Fruit fly (Drosophila melanogaster) whole organism, embryonic: ENCODE measurements around the gene tho2.

Experiments
- Atf3 ChIP-seq: fragments of 200-800 bp; sonication (Bioruptor generic); optimal IDR thresholded peaks from 3 replicates; lab custom pipeline; 2016; ENCODE audit warnings: missing biosample characterization, missing genetic modification characterization
- B-H1 ChIP-seq: fragments of 200-800 bp; sonication (Bioruptor generic); IDR thresholded peaks from 3 replicates; pipeline ENCODE4 v1.3.6; 2022; ENCODE audit warnings: missing biosample characterization, missing genetic modification characterization
- CG10267 ChIP-seq: fragments of 200-800 bp; sonication (Bioruptor generic); optimal IDR thresholded peaks from 2 replicates; lab custom pipeline; 2018; ENCODE audit warnings: missing biosample characterization, mild to moderate bottlenecking, missing genetic modification characterization, moderate library complexity
- CG10462 ChIP-seq: fragments of 200-800 bp; sonication (Bioruptor generic); optimal IDR thresholded peaks from 2 replicates; lab custom pipeline; 2016; ENCODE audit warnings: missing biosample characterization, missing genetic modification characterization
- CG11085 ChIP-seq: fragments of 200-800 bp; sonication (Bioruptor generic); IDR thresholded peaks from 2 replicates; pipeline ENCODE4 v1.3.6; 2022; ENCODE audit warnings: missing biosample characterization, missing genetic modification characterization
- CG11560 ChIP-seq: fragments of 200-800 bp; sonication (Bioruptor generic); IDR thresholded peaks from 3 replicates; pipeline ENCODE4 v1.3.6; 2022; ENCODE audit warnings: missing biosample characterization, missing genetic modification characterization
- CG11723 ChIP-seq: fragments of 200-800 bp; sonication (Bioruptor generic); optimal IDR thresholded peaks from 2 replicates; lab custom pipeline; 2017; ENCODE audit warnings: missing biosample characterization, mild to moderate bottlenecking, missing genetic modification characterization
- CG12071 ChIP-seq: fragments of 200-800 bp; sonication (Bioruptor generic); optimal IDR thresholded peaks from 3 replicates; lab custom pipeline; 2018; ENCODE audit warnings: missing biosample characterization, mild to moderate bottlenecking, missing genetic modification characterization
- CG13287 ChIP-seq: fragments of 200-800 bp; sonication (Bioruptor generic); IDR thresholded peaks from 2 replicates; pipeline ENCODE4 v1.3.6; 2022; ENCODE audit warnings: missing biosample characterization, missing genetic modification characterization; ENCODE audit not compliant: partially characterized antibody
- CG14860 ChIP-seq: fragments of 200-800 bp; sonication (Bioruptor generic); IDR thresholded peaks from 3 replicates; pipeline ENCODE4 v1.3.6; 2022; ENCODE audit warnings: missing biosample characterization, missing genetic modification characterization; ENCODE audit not compliant: partially characterized antibody
- CG15514 ChIP-seq: fragments of 200-800 bp; sonication (Bioruptor generic); optimal IDR thresholded peaks from 3 replicates; lab custom pipeline; 2017; ENCODE audit warnings: missing biosample characterization, missing genetic modification characterization, mild to moderate bottlenecking, moderate library complexity, missing genetic modification reagents
- CG16813 ChIP-seq: fragments of 200-800 bp; sonication (Bioruptor generic); IDR thresholded peaks from 3 replicates; pipeline ENCODE4 v1.3.6; 2022; ENCODE audit warnings: missing biosample characterization, missing genetic modification characterization; ENCODE audit not compliant: partially characterized antibody
- CG33557 ChIP-seq: fragments of 200-800 bp; sonication (Bioruptor generic); optimal IDR thresholded peaks from 2 replicates; lab custom pipeline; 2019; ENCODE audit warnings: missing biosample characterization, mild to moderate bottlenecking, missing genetic modification characterization, moderate library complexity
- CG42726 ChIP-seq: fragments of 200-800 bp; sonication (Bioruptor generic); IDR thresholded peaks from 2 replicates; pipeline ENCODE4 v1.3.6; 2022; ENCODE audit warnings: missing biosample characterization, missing genetic modification characterization; ENCODE audit not compliant: partially characterized antibody
- CG4404 ChIP-seq: fragments of 200-800 bp; sonication (Bioruptor generic); IDR thresholded peaks from 2 replicates; pipeline ENCODE4 v1.3.6; 2022; ENCODE audit warnings: missing biosample characterization, missing genetic modification characterization
- CG4617 ChIP-seq: fragments of 200-800 bp; sonication (Bioruptor generic); optimal IDR thresholded peaks from 3 replicates; lab custom pipeline; 2016; ENCODE audit warnings: missing biosample characterization, missing genetic modification characterization, borderline replicate concordance
- CG6791 ChIP-seq: fragments of 200-800 bp; sonication (Bioruptor generic); IDR thresholded peaks from 3 replicates; pipeline ENCODE4 v1.3.6; 2022; ENCODE audit warnings: missing biosample characterization, missing genetic modification characterization; ENCODE audit not compliant: partially characterized antibody
- CG7357 ChIP-seq: fragments of 200-800 bp; sonication (Bioruptor generic); IDR thresholded peaks from 3 replicates; pipeline ENCODE4 v1.3.6; 2022; ENCODE audit warnings: missing biosample characterization, missing genetic modification characterization
- CG8359 ChIP-seq: fragments of 200-800 bp; sonication (Bioruptor generic); optimal IDR thresholded peaks from 2 replicates; lab custom pipeline; 2017; ENCODE audit warnings: missing biosample characterization, mild to moderate bottlenecking, missing genetic modification characterization, borderline replicate concordance
- CG8388 ChIP-seq: fragments of 200-800 bp; sonication (Bioruptor generic); optimal IDR thresholded peaks from 2 replicates; lab custom pipeline; 2019; ENCODE audit warnings: missing biosample characterization, mild to moderate bottlenecking, missing genetic modification characterization, moderate library complexity
- CG9727 ChIP-seq: fragments of 200-800 bp; sonication (Bioruptor generic); optimal IDR thresholded peaks from 3 replicates; lab custom pipeline; 2017; ENCODE audit warnings: missing biosample characterization, mild to moderate bottlenecking, missing genetic modification characterization
- Chrac-16 ChIP-seq: fragments of 200-800 bp; sonication (Bioruptor generic); optimal IDR thresholded peaks from 3 replicates; lab custom pipeline; 2016; ENCODE audit warnings: missing biosample characterization, missing genetic modification characterization
- Drgx ChIP-seq: fragments of 200-800 bp; sonication (Bioruptor generic); IDR thresholded peaks from 2 replicates; pipeline ENCODE4 v1.3.6; 2022; ENCODE audit warnings: missing biosample characterization, missing genetic modification characterization
- Eip74EF ChIP-seq, 2 experiments: fragments of 200-800 bp in 1 of 2; fragments of >200 bp in 1 of 2; sonication (Bioruptor generic) in 1 of 2; optimal IDR thresholded peaks; 2 replicates each; lab custom pipeline; 2017 to 2019; ENCODE audit warnings: missing biosample characterization in 2 of 2, missing genetic modification characterization in 2 of 2, mild to moderate bottlenecking in 1 of 2, moderate library complexity in 1 of 2
- Ets65A ChIP-seq: fragments of 200-800 bp; sonication (Bioruptor generic); peaks from one replicate; lab custom pipeline; 2016; ENCODE audit warnings: missing biosample characterization, missing genetic modification characterization
- Fer1 ChIP-seq: fragments of 200-800 bp; sonication (Bioruptor generic); optimal IDR thresholded peaks from 2 replicates; lab custom pipeline; 2017; ENCODE audit warnings: missing biosample characterization, mild to moderate bottlenecking, missing genetic modification characterization
- GATAe ChIP-seq: fragments of 200-800 bp; sonication (Bioruptor generic); conservative IDR thresholded peaks from 2 replicates; pipeline ENCODE4 v1.3.6; 2022; ENCODE audit warnings: missing biosample characterization, missing genetic modification characterization
- Hr3 ChIP-seq: fragments of 200-800 bp; sonication (Bioruptor generic); optimal IDR thresholded peaks from 3 replicates; lab custom pipeline; 2016; ENCODE audit warnings: missing biosample characterization, missing genetic modification characterization
- Pdp1 ChIP-seq, 2 experiments: fragments of 200-800 bp; sonication (Bioruptor generic); optimal IDR thresholded peaks; 3 replicates each; lab custom pipeline; 2016; ENCODE audit warnings: missing biosample characterization in 2 of 2, missing genetic modification characterization in 2 of 2, mild to moderate bottlenecking in 1 of 2, moderate library complexity in 1 of 2
- Trl ChIP-seq, 3 experiments: fragments of >200 bp in 2 of 3; fragments of 200-800 bp in 1 of 3; sonication (Bioruptor generic) in 1 of 3; optimal IDR thresholded peaks; 2 replicates in 1 of 3; 3 replicates in 2 of 3; lab custom pipeline; 2016 to 2017; ENCODE audit warnings: missing biosample characterization in 1 of 3, missing genetic modification characterization in 1 of 3
- chinmo ChIP-seq: fragments of 200-800 bp; sonication (Bioruptor generic); IDR thresholded peaks from 4 replicates; pipeline ENCODE4 v1.3.6; 2022; ENCODE audit warnings: missing biosample characterization, missing genetic modification characterization; ENCODE audit not compliant: partially characterized antibody
- crc ChIP-seq: fragments of 200-800 bp; sonication (Bioruptor generic); optimal IDR thresholded peaks from 2 replicates; lab custom pipeline; 2016; ENCODE audit warnings: missing biosample characterization, missing genetic modification characterization
- croc ChIP-seq: fragments of 200-800 bp; sonication (Bioruptor generic); conservative IDR thresholded peaks from 3 replicates; pipeline ENCODE4 v1.3.6; 2022; ENCODE audit warnings: missing biosample characterization, missing genetic modification characterization
- dm ChIP-seq: fragments of 200-800 bp; sonication (Bioruptor generic); optimal IDR thresholded peaks from 3 replicates; lab custom pipeline; 2016; ENCODE audit warnings: missing biosample characterization, missing genetic modification characterization
- en ChIP-seq: fragments of 200-800 bp; sonication (Bioruptor generic); optimal IDR thresholded peaks from 2 replicates; lab custom pipeline; 2016; ENCODE audit warnings: missing biosample characterization, missing genetic modification characterization
- gce ChIP-seq: fragments of 200-800 bp; sonication (Bioruptor generic); IDR thresholded peaks from 3 replicates; pipeline ENCODE4 v1.3.6; 2022; ENCODE audit warnings: missing biosample characterization, missing genetic modification characterization
- grn ChIP-seq: fragments of 200-800 bp; sonication (Bioruptor generic); optimal IDR thresholded peaks from 3 replicates; lab custom pipeline; 2017; ENCODE audit warnings: missing biosample characterization, missing genetic modification characterization
- gsb-n ChIP-seq: fragments of 200-800 bp; sonication (Bioruptor generic); optimal IDR thresholded peaks from 3 replicates; lab custom pipeline; 2018; ENCODE audit warnings: missing biosample characterization, mild to moderate bottlenecking, missing genetic modification characterization
- hb ChIP-seq: fragments of 200-800 bp; sonication (Bioruptor generic); IDR thresholded peaks from 3 replicates; pipeline ENCODE4 v1.3.6; 2022; ENCODE audit warnings: missing biosample characterization, missing genetic modification characterization; ENCODE audit not compliant: partially characterized antibody
- her ChIP-seq: fragments of 200-800 bp; sonication (Bioruptor generic); optimal IDR thresholded peaks from 2 replicates; lab custom pipeline; 2016; ENCODE audit warnings: missing biosample characterization, missing genetic modification characterization
- klu ChIP-seq: fragments of 200-800 bp; sonication (Bioruptor generic); IDR thresholded peaks from 2 replicates; pipeline ENCODE4 v1.3.6; 2022; ENCODE audit warnings: missing biosample characterization, missing genetic modification characterization
- sens ChIP-seq: fragments of 200-800 bp; sonication (Bioruptor generic); peaks from one replicate; lab custom pipeline; 2016; ENCODE audit warnings: missing biosample characterization, missing genetic modification characterization
- sima ChIP-seq: fragments of 200-800 bp; sonication (Bioruptor generic); optimal IDR thresholded peaks from 2 replicates; lab custom pipeline; 2016; ENCODE audit warnings: missing biosample characterization, missing genetic modification characterization
- sqz ChIP-seq: fragments of 200-800 bp; sonication (Bioruptor generic); optimal IDR thresholded peaks from 3 replicates; lab custom pipeline; 2018; ENCODE audit warnings: missing biosample characterization, mild to moderate bottlenecking, missing genetic modification characterization
- stc ChIP-seq: fragments of 200-800 bp; sonication (Bioruptor generic); IDR thresholded peaks from 2 replicates; pipeline ENCODE4 v1.3.6; 2022; ENCODE audit warnings: missing biosample characterization, missing genetic modification characterization
- stwl ChIP-seq: fragments of 200-800 bp; sonication (Bioruptor generic); optimal IDR thresholded peaks from 3 replicates; lab custom pipeline; 2018; ENCODE audit warnings: missing biosample characterization, mild to moderate bottlenecking, missing genetic modification characterization, moderate library complexity
- sug ChIP-seq: fragments of 200-800 bp; optimal IDR thresholded peaks from 2 replicates; lab custom pipeline; 2019; ENCODE audit warnings: missing biosample characterization, mild to moderate bottlenecking, missing genetic modification characterization, moderate library complexity
- toy ChIP-seq: fragments of 200-800 bp; sonication (Bioruptor generic); IDR thresholded peaks from 2 replicates; pipeline ENCODE4 v1.3.6; 2022; ENCODE audit warnings: missing biosample characterization, missing genetic modification characterization
- tx ChIP-seq: fragments of 200-800 bp; sonication (Bioruptor generic); optimal IDR thresholded peaks from 2 replicates; lab custom pipeline; 2016; ENCODE audit warnings: missing biosample characterization, missing genetic modification characterization
- zfh2 ChIP-seq: fragments of 200-800 bp; sonication (Bioruptor generic); optimal IDR thresholded peaks from 2 replicates; lab custom pipeline; 2016; ENCODE audit warnings: missing biosample characterization, missing genetic modification characterization

tho2 gene

dm6 chr2L:2189100-2189499 lies 44.1 kb upstream of the tho2 start (continued):
- peak in 1 of 2 experiments; percentile 25 for TF ChIP-seq Eip74EF (GFP tag; optimal IDR thresholded peaks at IDR 0.05; lab: Kevin White, UChicago)
- TF ChIP-seq Drgx = peak; percentile 19; the same call in 1 of the 2 replicates
- no peak for TF ChIP-seq CG15514 (GFP tag; lab: Kevin White, UChicago)
- no peak for TF ChIP-seq chinmo (GFP tag; lab: Robert Waterston, UW)
- no peak for TF ChIP-seq gce
- peak; percentile 86 for TF ChIP-seq CG33557 (GFP tag; lab: Kevin White, UChicago)
- peak; percentile 98 for TF ChIP-seq sens (GFP tag; lab: Kevin White, UChicago)
- no peak for TF ChIP-seq grn (GFP tag; lab: Kevin White, UChicago)
- TF ChIP-seq Fer1 (GFP tag; lab: Kevin White, UChicago) = no peak
- TF ChIP-seq hb = no peak
- TF ChIP-seq zfh2 (GFP tag; lab: Kevin White, UChicago) = no peak
- TF ChIP-seq toy (GFP tag; lab: Robert Waterston, UW) = no peak
- TF ChIP-seq CG10267 (tag; lab: Kevin White, UChicago) = peak; percentile 76
- TF ChIP-seq CG10462 = peak; percentile 25
- peak; percentile 83 for TF ChIP-seq gsb-n (tag; lab: Kevin White, UChicago)
- peak; percentile 76 for TF ChIP-seq CG9727
- peak; percentile 79 for TF ChIP-seq Chrac-16 (GFP tag; lab: Kevin White, UChicago)
- TF ChIP-seq stc (GFP tag; lab: Robert Waterston, UW) = no peak
- peak; percentile 17 for TF ChIP-seq dm
- TF ChIP-seq klu (GFP tag; lab: Robert Waterston, UW) = no peak
- TF ChIP-seq Atf3 (GFP tag; lab: Kevin White, UChicago) = peak; percentile 60
- peak; percentile 64; the same call in 1 of the 2 replicates for TF ChIP-seq CG4404 (GFP tag; lab: Robert Waterston, UW)
- TF ChIP-seq Ets65A (GFP tag; lab: Kevin White, UChicago) = peak; percentile 93
- TF ChIP-seq croc (GFP tag; lab: Robert Waterston, UW) = peak; percentile 72
- TF ChIP-seq Trl (optimal IDR thresholded peaks at IDR 0.05; lab: Kevin White, UChicago) = no peak
- peak; percentile 73 for TF ChIP-seq Trl (GFP tag; optimal IDR thresholded peaks at IDR 0.05; lab: Kevin White, UChicago)
- peak; percentile 1 for TF ChIP-seq her (GFP tag; lab: Kevin White, UChicago)
- TF ChIP-seq CG13287 (GFP tag; lab: Robert Waterston, UW) = no peak
- TF ChIP-seq CG14860 = no peak
- TF ChIP-seq sug (tag; lab: Kevin White, UChicago) = no peak
- no peak for TF ChIP-seq CG6791 (GFP tag; lab: Robert Waterston, UW)
- no peak for TF ChIP-seq CG42726 (GFP tag; lab: Robert Waterston, UW)
- peak; percentile 7 for TF ChIP-seq tx (GFP tag; lab: Kevin White, UChicago)
- no peak for TF ChIP-seq CG11560 (tag; lab: Robert Waterston, UW)
- no peak for TF ChIP-seq CG12071 (GFP tag; lab: Kevin White, UChicago)
- no peak for TF ChIP-seq sima
- peak; percentile 60 for TF ChIP-seq CG8359
- TF ChIP-seq CG8388 = peak; percentile 80
- TF ChIP-seq crc (GFP tag; lab: Kevin White, UChicago) = peak; percentile 6
- TF ChIP-seq stwl (tag; lab: Kevin White, UChicago) = peak; percentile 32
- TF ChIP-seq CG11085 (GFP tag; lab: Robert Waterston, UW) = 0 out of 2 replicates have a peak, but pooled peaks have one; percentile 8
- TF ChIP-seq Hr3 = peak; percentile 56
- no peak for TF ChIP-seq CG16813 (GFP tag; lab: Robert Waterston, UW)
- peak; percentile 46 for TF ChIP-seq en (GFP tag; lab: Kevin White, UChicago)
- TF ChIP-seq CG11723 (GFP tag; lab: Kevin White, UChicago) = peak; percentile 26
- peak; percentile 69 to 72 for TF ChIP-seq Pdp1 (GFP tag; optimal IDR thresholded peaks at IDR 0.05; lab: Kevin White, UChicago)
- TF ChIP-seq sqz (GFP tag; lab: Kevin White, UChicago) = peak; percentile 37
- peak; percentile 35; the same call in 1 of the 3 replicates for TF ChIP-seq B-H1
- TF ChIP-seq GATAe (GFP tag; lab: Robert Waterston, UW) = no peak
- peak; percentile 54; the same call in 1 of the 3 replicates for TF ChIP-seq CG7357 (GFP tag; lab: Robert Waterston, UW)
- TF ChIP-seq CG4617 (GFP tag; lab: Kevin White, UChicago) = peak; percentile 4
